Worm (Caenorhabditis elegans): Measurements from ENCODE around the gene F01D5.5.
"Not testable (repeated sequence)": the region's sequence is repeated elsewhere in the genome, so short reads cannot be mapped to it uniquely, and the experiment has no call there.

ce11 chrII:14000044-14000443, 2.1 kb downstream of the F01D5.5 start, which contains the start of gene F01D5.3:
- not testable (repeated sequence) for TF ChIP-seq ref-1 (GFP tag; conservative IDR thresholded peaks at IDR 0.05); tab-1 (GFP tag; IDR thresholded peaks at IDR 0.05)
